Worm (Caenorhabditis elegans) whole organism, young adult: ENCODE data around the gene T24E12.12.
A peak's percentile ranks its signal among the peaks of the same experiment; 100 is the strongest.

Experiments
- B0019.2 ChIP-seq: fragments of 200-800 bp; sonication (Bioruptor generic); conservative IDR thresholded peaks from 2 replicates; pipeline ENCODE4 v1.3.6; 2022; ENCODE audit warnings: missing genetic modification reagents, missing genetic modification characterization, missing compliant biosample characterization
- B0336.3 ChIP-seq: fragments of 200-800 bp; sonication (Bioruptor generic); IDR thresholded peaks from 2 replicates; pipeline ENCODE4 v1.3.6; 2022; ENCODE audit warnings: missing genetic modification characterization, missing compliant biosample characterization
- C17E4.6 ChIP-seq: fragments of 200-800 bp; sonication (Bioruptor generic); IDR thresholded peaks from 2 replicates; pipeline ENCODE4 v1.3.6; 2022; ENCODE audit warnings: missing genetic modification reagents, missing genetic modification characterization, missing compliant biosample characterization
- F10E7.11 ChIP-seq: sonication (generic microtip); optimal IDR thresholded peaks from 2 replicates; lab custom pipeline; 2017; ENCODE audit warnings: mild to moderate bottlenecking, missing genetic modification characterization, moderate library complexity, missing compliant biosample characterization
- F49E8.2 ChIP-seq: sonication (generic microtip); optimal IDR thresholded peaks from 3 replicates; lab custom pipeline; 2017; ENCODE audit warnings: missing genetic modification characterization, mild to moderate bottlenecking, missing compliant biosample characterization, antibody characterized with exemption, moderate library complexity; ENCODE audit not compliant: insufficient read depth
- F55B11.4 ChIP-seq: sonication (generic microtip); optimal IDR thresholded peaks from 2 replicates; lab custom pipeline; 2016; ENCODE audit warnings: missing compliant biosample characterization, missing genetic modification characterization, borderline replicate concordance; ENCODE audit not compliant: insufficient read depth
- F57C9.4 ChIP-seq: sonication (generic microtip); optimal IDR thresholded peaks from 2 replicates; lab custom pipeline; 2017; ENCODE audit warnings: mild to moderate bottlenecking, missing genetic modification characterization, missing compliant biosample characterization
- K12H6.12 ChIP-seq: fragments of 200-800 bp; sonication (Bioruptor generic); optimal IDR thresholded peaks from 2 replicates; lab custom pipeline; 2018; ENCODE audit warnings: mild to moderate bottlenecking, missing genetic modification characterization, missing compliant biosample characterization
- T07F8.4 ChIP-seq: sonication (generic microtip); optimal IDR thresholded peaks from 2 replicates; lab custom pipeline; 2016; ENCODE audit warnings: mild to moderate bottlenecking, missing genetic modification characterization, moderate library complexity, missing compliant biosample characterization
- Y53F4B.3 ChIP-seq: fragments of 200-800 bp; sonication (Bioruptor generic); IDR thresholded peaks from 2 replicates; pipeline ENCODE4 v1.3.6; 2022; ENCODE audit warnings: missing genetic modification reagents, missing genetic modification characterization, missing compliant biosample characterization
- Y53G8AR.9 ChIP-seq: fragments of 200-800 bp; sonication (Bioruptor generic); conservative IDR thresholded peaks from 2 replicates; pipeline ENCODE4 v1.3.6; 2022; ENCODE audit warnings: missing genetic modification reagents, missing genetic modification characterization, missing compliant biosample characterization
- Y56A3A.18 ChIP-seq: fragments of 200-800 bp; sonication (Bioruptor generic); IDR thresholded peaks from 2 replicates; pipeline ENCODE4 v1.3.6; 2022; ENCODE audit warnings: missing genetic modification reagents, missing genetic modification characterization, missing compliant biosample characterization
- ZK185.1 ChIP-seq: sonication (generic microtip); optimal IDR thresholded peaks from 2 replicates; lab custom pipeline; 2016; ENCODE audit warnings: mild to moderate bottlenecking, missing genetic modification characterization, missing compliant biosample characterization; ENCODE audit not compliant: poor library complexity, severe bottlenecking
- athp-1 ChIP-seq: sonication (generic microtip); optimal IDR thresholded peaks from 2 replicates; lab custom pipeline; 2017; ENCODE audit warnings: mild to moderate bottlenecking, missing genetic modification characterization, missing compliant biosample characterization
- attf-3 ChIP-seq: fragments of 200-800 bp; sonication (Bioruptor generic); conservative IDR thresholded peaks from 2 replicates; pipeline ENCODE4 v1.3.6; 2022; ENCODE audit warnings: missing genetic modification reagents, missing genetic modification characterization, missing compliant biosample characterization
- bed-2 ChIP-seq: fragments of 200-800 bp; sonication (Bioruptor generic); IDR thresholded peaks from 2 replicates; pipeline ENCODE4 v1.3.6; 2022; ENCODE audit warnings: missing genetic modification reagents, missing genetic modification characterization, missing compliant biosample characterization
- ccch-3 ChIP-seq: fragments of 200-800 bp; sonication (Bioruptor generic); optimal IDR thresholded peaks from 2 replicates; lab custom pipeline; 2018; ENCODE audit warnings: mild to moderate bottlenecking, missing genetic modification characterization, missing compliant biosample characterization
- cebp-2 ChIP-seq: fragments of 200-800 bp; sonication (Bioruptor generic); IDR thresholded peaks from 2 replicates; pipeline ENCODE4 v1.3.6; 2022; ENCODE audit warnings: missing genetic modification characterization, missing compliant biosample characterization
- ceh-100 ChIP-seq: fragments of 200-800 bp; sonication (Bioruptor generic); IDR thresholded peaks from 2 replicates; pipeline ENCODE4 v1.3.6; 2022; ENCODE audit warnings: missing genetic modification reagents, missing genetic modification characterization, missing compliant biosample characterization
- chd-7 ChIP-seq: sonication (generic microtip); optimal IDR thresholded peaks from 2 replicates; lab custom pipeline; 2016; ENCODE audit warnings: mild to moderate bottlenecking, missing genetic modification characterization, moderate library complexity, missing compliant biosample characterization
- dox-1 ChIP-seq: fragments of 200-800 bp; sonication (Bioruptor generic); IDR thresholded peaks from 2 replicates; pipeline ENCODE4 v1.3.6; 2022; ENCODE audit warnings: missing genetic modification reagents, missing genetic modification characterization, missing compliant biosample characterization
- efl-1 ChIP-seq: fragments of 150-350 bp; optimal IDR thresholded peaks from 2 replicates; lab custom pipeline; 2014; ENCODE audit warnings: missing biosample characterization, missing genetic modification reagents, missing genetic modification characterization
- gei-17 ChIP-seq: fragments of 200-800 bp; sonication (Bioruptor generic); optimal IDR thresholded peaks from 2 replicates; lab custom pipeline; 2018; ENCODE audit warnings: mild to moderate bottlenecking, missing genetic modification characterization, missing compliant biosample characterization
- hlh-26 ChIP-seq: fragments of 200-800 bp; sonication (Bioruptor generic); conservative IDR thresholded peaks from 2 replicates; pipeline ENCODE4 v1.3.6; 2022; ENCODE audit warnings: missing genetic modification reagents, missing genetic modification characterization, missing compliant biosample characterization
- hmg-20 ChIP-seq: fragments of 200-800 bp; sonication (Bioruptor generic); IDR thresholded peaks from 2 replicates; pipeline ENCODE4 v1.3.6; 2022; ENCODE audit warnings: missing genetic modification reagents, missing genetic modification characterization, missing compliant biosample characterization
- hrde-1 ChIP-seq: sonication (generic microtip); optimal IDR thresholded peaks from 2 replicates; lab custom pipeline; 2016; ENCODE audit warnings: missing genetic modification characterization, mild to moderate bottlenecking, missing compliant biosample characterization, moderate library complexity, missing genotype, missing genetic modification reagents, borderline replicate concordance
- lag-1 ChIP-seq: fragments of 200-800 bp; sonication (Bioruptor generic); IDR thresholded peaks from 2 replicates; pipeline ENCODE4 v1.3.6; 2022; ENCODE audit warnings: missing genetic modification reagents, missing genetic modification characterization, missing compliant biosample characterization
- lin-26 ChIP-seq: fragments of 200-800 bp; sonication (Bioruptor generic); IDR thresholded peaks from 2 replicates; pipeline ENCODE4 v1.3.6; 2022; ENCODE audit warnings: missing genetic modification reagents, missing genetic modification characterization, missing compliant biosample characterization
- lin-40 ChIP-seq: sonication (generic microtip); optimal IDR thresholded peaks from 2 replicates; lab custom pipeline; 2016; ENCODE audit warnings: missing genetic modification characterization, mild to moderate bottlenecking, missing compliant biosample characterization, missing genotype, missing genetic modification reagents
- lir-1 ChIP-seq: fragments of 200-800 bp; sonication (Bioruptor generic); conservative IDR thresholded peaks from 2 replicates; pipeline ENCODE4 v1.3.6; 2022; ENCODE audit warnings: missing genetic modification reagents, missing genetic modification characterization, missing compliant biosample characterization
- madf-3 ChIP-seq: fragments of 200-800 bp; sonication (Bioruptor generic); IDR thresholded peaks from 2 replicates; pipeline ENCODE4 v1.3.6; 2022; ENCODE audit warnings: missing genetic modification reagents, missing genetic modification characterization, missing compliant biosample characterization
- madf-8 ChIP-seq: fragments of 200-800 bp; sonication (Bioruptor generic); conservative IDR thresholded peaks from 2 replicates; pipeline ENCODE4 v1.3.6; 2022; ENCODE audit warnings: missing genetic modification reagents, missing genetic modification characterization, missing compliant biosample characterization
- mel-28 ChIP-seq: sonication (generic microtip); optimal IDR thresholded peaks from 2 replicates; lab custom pipeline; 2016; ENCODE audit warnings: borderline replicate concordance, mild to moderate bottlenecking, missing genetic modification characterization, missing compliant biosample characterization
- nfyb-1 ChIP-seq: fragments of 200-800 bp; sonication (Bioruptor generic); IDR thresholded peaks from 2 replicates; pipeline ENCODE4 v1.3.6; 2022; ENCODE audit warnings: missing genetic modification reagents, missing genetic modification characterization, missing compliant biosample characterization
- nhr-120 ChIP-seq: fragments of 200-800 bp; sonication (Bioruptor generic); IDR thresholded peaks from 2 replicates; pipeline ENCODE4 v1.3.6; 2022; ENCODE audit warnings: missing genetic modification characterization, missing compliant biosample characterization
- nhr-27 ChIP-seq: fragments of 200-800 bp; sonication (Bioruptor generic); optimal IDR thresholded peaks from 2 replicates; lab custom pipeline; 2018; ENCODE audit warnings: mild to moderate bottlenecking, missing genetic modification characterization, moderate library complexity, missing compliant biosample characterization
- pha-4 ChIP-seq: fragments of 150-350 bp; sonication (generic microtip); optimal IDR thresholded peaks from 2 replicates; lab custom pipeline; 2014; ENCODE audit warnings: missing biosample characterization, missing genetic modification reagents, missing genetic modification characterization
- rec-8 ChIP-seq, 2 experiments: sonication (generic microtip); optimal IDR thresholded peaks; 2 replicates each; lab custom pipeline; 2016; ENCODE audit warnings: mild to moderate bottlenecking in 2 of 2, missing genetic modification characterization in 2 of 2, missing genetic modification reagents in 2 of 2, missing genotype in 2 of 2, missing biosample characterization in 1 of 2, missing compliant biosample characterization in 1 of 2, moderate library complexity in 1 of 2
- sdz-38 ChIP-seq: sonication (generic microtip); optimal IDR thresholded peaks from 2 replicates; lab custom pipeline; 2016; ENCODE audit warnings: missing genotype, missing genetic modification characterization, missing compliant biosample characterization
- sea-2 ChIP-seq: fragments of 200-800 bp; sonication (Bioruptor generic); IDR thresholded peaks from 2 replicates; pipeline ENCODE4 v1.3.6; 2022; ENCODE audit warnings: missing genetic modification characterization, missing compliant biosample characterization
- snpc-1.3 ChIP-seq: sonication (generic microtip); optimal IDR thresholded peaks from 2 replicates; lab custom pipeline; 2017; ENCODE audit warnings: missing genetic modification characterization, mild to moderate bottlenecking, missing compliant biosample characterization, antibody characterized with exemption, moderate library complexity, missing genotype, missing genetic modification reagents; ENCODE audit not compliant: insufficient read depth
- snpc-3.4 ChIP-seq: sonication (generic microtip); optimal IDR thresholded peaks from 2 replicates; lab custom pipeline; 2017; ENCODE audit warnings: missing genetic modification characterization, mild to moderate bottlenecking, missing compliant biosample characterization, antibody characterized with exemption, moderate library complexity, missing genotype, missing genetic modification reagents
- snpc-4 ChIP-seq, 5 experiments: fragments of 150-350 bp in 1 of 5; sonication (generic microtip) in 4 of 5; optimal IDR thresholded peaks; 2 replicates each; lab custom pipeline; 2014 to 2018; ENCODE audit warnings: missing genetic modification characterization in 5 of 5, missing biosample characterization in 3 of 5, antibody characterized with exemption in 2 of 5, mild to moderate bottlenecking in 2 of 5, missing compliant biosample characterization in 2 of 5, missing genotype in 2 of 5, moderate library complexity in 2 of 5, missing genetic modification reagents in 1 of 5
- tlf-1 ChIP-seq: fragments of 200-800 bp; sonication (Bioruptor generic); optimal IDR thresholded peaks from 2 replicates; lab custom pipeline; 2018; ENCODE audit warnings: mild to moderate bottlenecking, missing genetic modification characterization, missing compliant biosample characterization
- zim-3 ChIP-seq: sonication (generic microtip); optimal IDR thresholded peaks from 2 replicates; lab custom pipeline; 2017; ENCODE audit warnings: mild to moderate bottlenecking, missing genetic modification characterization, moderate library complexity, missing compliant biosample characterization
- ztf-18 ChIP-seq: sonication (generic microtip); optimal IDR thresholded peaks from 2 replicates; lab custom pipeline; 2016; ENCODE audit warnings: missing genotype, mild to moderate bottlenecking, missing genetic modification characterization, missing compliant biosample characterization
- ztf-26 ChIP-seq: sonication (generic microtip); optimal IDR thresholded peaks from 2 replicates; lab custom pipeline; 2017; ENCODE audit warnings: missing genetic modification characterization, missing compliant biosample characterization
- ztf-3 ChIP-seq: fragments of 200-800 bp; sonication (Bioruptor generic); optimal IDR thresholded peaks from 2 replicates; lab custom pipeline; 2018; ENCODE audit warnings: mild to moderate bottlenecking, missing genetic modification characterization, missing compliant biosample characterization

Gene T24E12.12

DNA sequence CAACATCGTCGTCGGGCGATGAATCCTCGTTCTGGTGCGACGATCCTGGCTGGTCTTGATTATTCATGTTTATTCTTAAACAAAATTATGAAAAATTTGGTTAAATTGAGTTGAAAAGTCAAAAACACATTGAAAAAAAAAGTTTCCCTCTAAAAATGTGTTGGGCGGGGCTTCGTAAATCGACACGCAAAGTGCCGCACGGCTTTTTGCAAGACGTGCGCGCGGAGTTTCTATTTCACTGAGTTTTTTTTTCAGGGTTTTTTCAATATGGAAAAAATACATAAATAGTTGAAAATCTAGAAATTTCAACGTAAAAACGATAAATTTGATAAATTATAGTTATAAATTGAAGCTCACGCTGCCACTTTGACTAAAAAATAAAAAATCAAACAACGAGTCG, 49.0 kb downstream of the T24E12.12 start, which contains the start of gene F54D10.5 (continued):
- 0 out of 2 replicates have a peak, but pooled peaks have one; percentile 46 for TF ChIP-seq dox-1
- TF ChIP-seq C17E4.6 (GFP tag; lab: Robert Waterston, UW), result no peak
- no peak for TF ChIP-seq rec-8 (tag; optimal IDR thresholded peaks at IDR 0.05; lab: Kevin White, UChicago)
- no peak for TF ChIP-seq K12H6.12
- no peak for TF ChIP-seq sea-2
- TF ChIP-seq B0019.2 (GFP tag; lab: Robert Waterston, UW), result no peak
- TF ChIP-seq ztf-26 (tag; lab: Kevin White, UChicago), result no peak
- TF ChIP-seq ztf-3 (GFP tag; lab: Kevin White, UChicago), result no peak
- TF ChIP-seq pha-4 (tag; lab: Kevin White, UChicago), result no peak
- TF ChIP-seq T07F8.4 (tag; lab: Kevin White, UChicago), result no peak
- TF ChIP-seq Y53G8AR.9, result 0 out of 2 replicates have a peak, but pooled peaks have one; percentile 14
- no peak for TF ChIP-seq F10E7.11
- TF ChIP-seq sdz-38, result no peak
- TF ChIP-seq snpc-1.3, result peak; percentile 57
- TF ChIP-seq lag-1 (GFP tag; lab: Robert Waterston, UW), result no peak
- TF ChIP-seq madf-8 (GFP tag; lab: Robert Waterston, UW), result no peak
- no peak for TF ChIP-seq lir-1 (GFP tag; lab: Robert Waterston, UW)
- TF ChIP-seq zim-3, result no peak
- TF ChIP-seq mel-28 (tag; lab: Kevin White, UChicago), result no peak
- no peak for TF ChIP-seq bed-2 (GFP tag; lab: Robert Waterston, UW)
- TF ChIP-seq hrde-1, result no peak
- no peak for TF ChIP-seq gei-17 (GFP tag; lab: Kevin White, UChicago)
- TF ChIP-seq madf-3 (GFP tag; lab: Robert Waterston, UW), result no peak
- TF ChIP-seq attf-3 (GFP tag; lab: Robert Waterston, UW), result no peak
- no peak for TF ChIP-seq tlf-1 (GFP tag; lab: Kevin White, UChicago)
- no peak for TF ChIP-seq ZK185.1 (tag; lab: Kevin White, UChicago)
- no peak for TF ChIP-seq nhr-27 (tag; lab: Kevin White, UChicago)
- no peak for TF ChIP-seq nhr-120 (GFP tag; lab: Robert Waterston, UW)
- TF ChIP-seq F57C9.4 (tag; lab: Kevin White, UChicago), result no peak
- no peak for TF ChIP-seq hlh-26 (GFP tag; lab: Robert Waterston, UW)
- TF ChIP-seq F49E8.2, result no peak
- no peak for TF ChIP-seq lin-26 (GFP tag; lab: Robert Waterston, UW)
- TF ChIP-seq snpc-4 (GFP tag; optimal IDR thresholded peaks at IDR 0.05; lab: Kevin White, UChicago), result no peak
- TF ChIP-seq snpc-4 (tag; optimal IDR thresholded peaks at IDR 0.05; lab: Kevin White, UChicago), result no peak
- no peak for TF ChIP-seq lin-40 (tag; lab: Kevin White, UChicago)
- peak; percentile 43 for TF ChIP-seq efl-1 (GFP tag; lab: Kevin White, UChicago)
- TF ChIP-seq snpc-3.4 (tag; lab: Kevin White, UChicago), result peak; percentile 25
- no peak for TF ChIP-seq hmg-20 (GFP tag; lab: Robert Waterston, UW)
- no peak for TF ChIP-seq cebp-2 (GFP tag; lab: Robert Waterston, UW)
- TF ChIP-seq ceh-100, result peak; percentile 26; the same call in 1 of the 2 replicates
- no peak for TF ChIP-seq chd-7
- no peak for TF ChIP-seq F55B11.4 (tag; lab: Kevin White, UChicago)
- TF ChIP-seq ztf-18, result no peak
- no peak for TF ChIP-seq B0336.3
- no peak for TF ChIP-seq nfyb-1 (GFP tag; lab: Robert Waterston, UW)
- TF ChIP-seq ccch-3 (GFP tag; lab: Kevin White, UChicago), result no peak
- TF ChIP-seq Y53F4B.3 (GFP tag; lab: Robert Waterston, UW), result no peak
- TF ChIP-seq Y56A3A.18 (GFP tag; lab: Robert Waterston, UW), result no peak
- no peak for TF ChIP-seq athp-1 (tag; lab: Kevin White, UChicago)
